Fruit fly (Drosophila melanogaster): ENCODE results near the gene TTLL5.

TTLL5 gene

dm6 chr3R:25066856-25067255 is 55.9 kb downstream of the TTLL5 start:
- TF ChIP-seq usp (GFP tag; optimal IDR thresholded peaks at IDR 0.05): no peak
- TF ChIP-seq psq (optimal IDR thresholded peaks at IDR 0.05): no peak
- no peak for TF ChIP-seq CG8478 (optimal IDR thresholded peaks at IDR 0.05)
- no peak for TF ChIP-seq EcR (GFP tag; optimal IDR thresholded peaks at IDR 0.05)
- TF ChIP-seq Dll (optimal IDR thresholded peaks at IDR 0.05): no peak
- TF ChIP-seq pan (optimal IDR thresholded peaks at IDR 0.05): no peak

dm6 chr3R:25064907-25065841 is 57.5 kb downstream of the TTLL5 start, which contains the start of the genes veli and PQBP1:
veli (minus strand) TSS chr3R:25065591.
PQBP1 (plus strand) TSS chr3R:25065791.
- no peak for TF ChIP-seq Dll (optimal IDR thresholded peaks at IDR 0.05)
- TF ChIP-seq usp (GFP tag; optimal IDR thresholded peaks at IDR 0.05): no peak
- TF ChIP-seq CG8478 (optimal IDR thresholded peaks at IDR 0.05): no peak
- TF ChIP-seq psq (optimal IDR thresholded peaks at IDR 0.05): no peak
- no peak for TF ChIP-seq pan (optimal IDR thresholded peaks at IDR 0.05)
- no peak for TF ChIP-seq EcR (GFP tag; optimal IDR thresholded peaks at IDR 0.05)
